Fruit fly (Drosophila melanogaster) whole organism, embryonic: Measurements from ENCODE around the gene CG32280.

Source experiments
- Atf6 ChIP-seq: fragments of 200-800 bp; sonication (Bioruptor generic); IDR thresholded peaks from 2 replicates; pipeline ENCODE4 v1.3.6; 2022; ENCODE audit warnings: missing biosample characterization, missing genetic modification characterization
- B-H1 ChIP-seq: fragments of 200-800 bp; sonication (Bioruptor generic); IDR thresholded peaks from 3 replicates; pipeline ENCODE4 v1.3.6; 2022; ENCODE audit warnings: missing biosample characterization, missing genetic modification characterization
- B-H2 ChIP-seq: fragments of 200-800 bp; sonication (Bioruptor generic); optimal IDR thresholded peaks from 2 replicates; lab custom pipeline; 2018; ENCODE audit warnings: missing biosample characterization, mild to moderate bottlenecking, missing genetic modification characterization
- CG10431 ChIP-seq: fragments of 200-800 bp; sonication (Bioruptor generic); optimal IDR thresholded peaks from 3 replicates; lab custom pipeline; 2018; ENCODE audit warnings: missing biosample characterization, mild to moderate bottlenecking, missing genetic modification characterization
- CG13424 ChIP-seq: fragments of 200-800 bp; sonication (Bioruptor generic); optimal IDR thresholded peaks from 2 replicates; lab custom pipeline; 2019; ENCODE audit warnings: missing biosample characterization, mild to moderate bottlenecking, missing genetic modification characterization, moderate library complexity
- CG1647 ChIP-seq: fragments of 200-800 bp; sonication (Bioruptor generic); optimal IDR thresholded peaks from 3 replicates; lab custom pipeline; 2016; ENCODE audit warnings: missing biosample characterization, missing genetic modification characterization
- CG17328 ChIP-seq: fragments of 200-800 bp; sonication (Bioruptor generic); IDR thresholded peaks from 2 replicates; pipeline ENCODE4 v1.3.6; 2022; ENCODE audit warnings: missing biosample characterization, missing genetic modification characterization
- CG17361 ChIP-seq: fragments of 200-800 bp; sonication (Bioruptor generic); IDR thresholded peaks from 3 replicates; pipeline ENCODE4 v1.3.6; 2022; ENCODE audit warnings: missing biosample characterization, missing genetic modification characterization
- CG17385 ChIP-seq: fragments of 200-800 bp; sonication (Bioruptor generic); optimal IDR thresholded peaks from 3 replicates; lab custom pipeline; 2018; ENCODE audit warnings: missing biosample characterization, mild to moderate bottlenecking, missing genetic modification characterization
- CG2889 ChIP-seq: fragments of 200-800 bp; sonication (Bioruptor generic); IDR thresholded peaks from 3 replicates; pipeline ENCODE4 v1.3.6; 2022; ENCODE audit warnings: missing biosample characterization, missing genetic modification characterization
- CG31388 ChIP-seq: fragments of 200-800 bp; sonication (Bioruptor generic); optimal IDR thresholded peaks from 2 replicates; lab custom pipeline; 2016; ENCODE audit warnings: missing biosample characterization, missing genetic modification characterization
- CG3281 ChIP-seq: fragments of 200-800 bp; sonication (Bioruptor generic); optimal IDR thresholded peaks from 3 replicates; lab custom pipeline; 2017; ENCODE audit warnings: missing biosample characterization, mild to moderate bottlenecking, missing genetic modification characterization
- CG34224 ChIP-seq: fragments of 200-800 bp; sonication (Bioruptor generic); IDR thresholded peaks from 3 replicates; pipeline ENCODE4 v1.3.6; 2022; ENCODE audit warnings: missing biosample characterization, missing genetic modification characterization; ENCODE audit not compliant: partially characterized antibody
- CG3838 ChIP-seq: fragments of 200-800 bp; sonication (Bioruptor generic); optimal IDR thresholded peaks from 3 replicates; lab custom pipeline; 2016; ENCODE audit warnings: missing biosample characterization, missing genetic modification characterization
- CG3847 ChIP-seq: fragments of 200-800 bp; sonication (Bioruptor generic); IDR thresholded peaks from 2 replicates; pipeline ENCODE4 v1.3.6; 2022; ENCODE audit warnings: missing biosample characterization, missing genetic modification characterization
- CG3995 ChIP-seq: fragments of 200-800 bp; sonication (Bioruptor generic); optimal IDR thresholded peaks from 3 replicates; lab custom pipeline; 2016; ENCODE audit warnings: missing biosample characterization, missing genetic modification characterization
- CG4854 ChIP-seq: fragments of 200-800 bp; sonication (Bioruptor generic); optimal IDR thresholded peaks from 2 replicates; lab custom pipeline; 2016; ENCODE audit warnings: missing biosample characterization, missing genetic modification characterization, inconsistent platforms
- CG6791 ChIP-seq: fragments of 200-800 bp; sonication (Bioruptor generic); IDR thresholded peaks from 3 replicates; pipeline ENCODE4 v1.3.6; 2022; ENCODE audit warnings: missing biosample characterization, missing genetic modification characterization; ENCODE audit not compliant: partially characterized antibody
- CG8359 ChIP-seq: fragments of 200-800 bp; sonication (Bioruptor generic); optimal IDR thresholded peaks from 2 replicates; lab custom pipeline; 2017; ENCODE audit warnings: missing biosample characterization, mild to moderate bottlenecking, missing genetic modification characterization, borderline replicate concordance
- CG8924 ChIP-seq: fragments of 200-800 bp; optimal IDR thresholded peaks from 3 replicates; lab custom pipeline; 2019; ENCODE audit warnings: missing biosample characterization, mild to moderate bottlenecking, missing genetic modification characterization, moderate library complexity
- CG9932 ChIP-seq: fragments of 200-800 bp; sonication (Bioruptor generic); IDR thresholded peaks from 2 replicates; pipeline ENCODE4 v1.3.6; 2022; ENCODE audit warnings: missing biosample characterization, missing genetic modification characterization
- Dip3 ChIP-seq: fragments of 200-800 bp; sonication (Bioruptor generic); optimal IDR thresholded peaks from 3 replicates; lab custom pipeline; 2016; ENCODE audit warnings: missing biosample characterization, missing genetic modification characterization
- Gug ChIP-seq: fragments of 200-800 bp; sonication (Bioruptor generic); IDR thresholded peaks from 4 replicates; pipeline ENCODE4 v1.3.6; 2022; ENCODE audit warnings: missing biosample characterization, missing genetic modification characterization
- HLH4C ChIP-seq: fragments of 200-800 bp; sonication (Bioruptor generic); IDR thresholded peaks from 3 replicates; pipeline ENCODE4 v1.3.6; 2022; ENCODE audit warnings: missing biosample characterization, missing genetic modification characterization; ENCODE audit not compliant: partially characterized antibody
- HmgD ChIP-seq: fragments of 200-800 bp; sonication (Bioruptor generic); optimal IDR thresholded peaks from 3 replicates; lab custom pipeline; 2016; ENCODE audit warnings: missing biosample characterization, missing genetic modification characterization
- Hmr ChIP-seq: fragments of 200-800 bp; sonication (Bioruptor generic); optimal IDR thresholded peaks from 3 replicates; lab custom pipeline; 2017; ENCODE audit warnings: mild to moderate bottlenecking, missing biosample characterization, missing genetic modification reagents, missing genetic modification characterization
- MESR4 ChIP-seq: fragments of 200-800 bp; sonication (Bioruptor generic); optimal IDR thresholded peaks from 2 replicates; lab custom pipeline; 2018; ENCODE audit warnings: missing biosample characterization, mild to moderate bottlenecking, missing genetic modification characterization, moderate library complexity
- Meics ChIP-seq: fragments of 200-800 bp; sonication (Bioruptor generic); optimal IDR thresholded peaks from 2 replicates; lab custom pipeline; 2017; ENCODE audit warnings: missing biosample characterization, mild to moderate bottlenecking, missing genetic modification characterization
- Mes4 ChIP-seq: fragments of 200-800 bp; sonication (Bioruptor generic); optimal IDR thresholded peaks from 2 replicates; lab custom pipeline; 2016; ENCODE audit warnings: missing biosample characterization, missing genetic modification characterization
- NK7.1 ChIP-seq: fragments of 200-800 bp; sonication (Bioruptor generic); optimal IDR thresholded peaks from 3 replicates; lab custom pipeline; 2016; ENCODE audit warnings: missing biosample characterization, missing genetic modification characterization
- Nf-YC ChIP-seq: fragments of 200-800 bp; optimal IDR thresholded peaks from 3 replicates; lab custom pipeline; 2019; ENCODE audit warnings: missing biosample characterization, mild to moderate bottlenecking, missing genetic modification characterization, moderate library complexity
- Scr ChIP-seq: fragments of 200-800 bp; sonication (Bioruptor generic); IDR thresholded peaks from 2 replicates; pipeline ENCODE4 v1.3.6; 2022; ENCODE audit warnings: missing biosample characterization, missing genetic modification characterization; ENCODE audit not compliant: partially characterized antibody
- br ChIP-seq: fragments of >200 bp; optimal IDR thresholded peaks from 2 replicates; lab custom pipeline; 2017
- corto ChIP-seq: fragments of 200-800 bp; sonication (Bioruptor generic); optimal IDR thresholded peaks from 2 replicates; lab custom pipeline; 2016; ENCODE audit warnings: missing biosample characterization, mild to moderate bottlenecking, missing genetic modification characterization, moderate library complexity
- dmrt99B ChIP-seq: fragments of 200-800 bp; sonication (Bioruptor generic); optimal IDR thresholded peaks from 2 replicates; lab custom pipeline; 2018; ENCODE audit warnings: missing biosample characterization, mild to moderate bottlenecking, missing genetic modification characterization, moderate library complexity
- dpn ChIP-seq, 2 experiments: fragments of 200-800 bp; sonication (Bioruptor generic); optimal IDR thresholded peaks; 3 replicates each; lab custom pipeline; 2016; ENCODE audit warnings: missing biosample characterization in 2 of 2, missing genetic modification characterization in 2 of 2
- fd96Cb ChIP-seq: fragments of 200-800 bp; sonication (Bioruptor generic); optimal IDR thresholded peaks from 2 replicates; lab custom pipeline; 2018; ENCODE audit warnings: missing biosample characterization, mild to moderate bottlenecking, missing genetic modification characterization, moderate library complexity
- gsb ChIP-seq: fragments of 200-800 bp; sonication (Bioruptor generic); IDR thresholded peaks from 2 replicates; pipeline ENCODE4 v1.3.6; 2022; ENCODE audit warnings: missing biosample characterization, missing genetic modification characterization
- h ChIP-seq: fragments of >200 bp; optimal IDR thresholded peaks from 2 replicates; lab custom pipeline; 2017
- lab ChIP-seq: fragments of 200-800 bp; sonication (Bioruptor generic); optimal IDR thresholded peaks from 3 replicates; lab custom pipeline; 2017; ENCODE audit warnings: missing biosample characterization, missing genetic modification characterization, mild to moderate bottlenecking, moderate library complexity, missing genetic modification reagents
- maf-S ChIP-seq: fragments of 200-800 bp; sonication (Bioruptor generic); optimal IDR thresholded peaks from 2 replicates; lab custom pipeline; 2016; ENCODE audit warnings: missing biosample characterization, missing genetic modification characterization
- pan ChIP-seq, 4 experiments: fragments of >200 bp in 3 of 4; fragments of 200-800 bp in 1 of 4; sonication (Bioruptor generic) in 1 of 4; optimal IDR thresholded peaks in 3 of 4; IDR thresholded peaks in 1 of 4; 2 replicates each; pipeline versions ENCODE4 v1.3.6 to Lab custom; 2017 to 2022; ENCODE audit warnings: missing biosample characterization in 2 of 4, missing genetic modification characterization in 2 of 4, mixed read lengths in 1 of 4
- peb ChIP-seq: fragments of 200-800 bp; sonication (Bioruptor generic); IDR thresholded peaks from 2 replicates; pipeline ENCODE4 v1.3.6; 2022; ENCODE audit warnings: missing biosample characterization, missing genetic modification characterization
- phol ChIP-seq: fragments of 200-800 bp; sonication (Bioruptor generic); optimal IDR thresholded peaks from 3 replicates; lab custom pipeline; 2018; ENCODE audit warnings: missing biosample characterization, mild to moderate bottlenecking, missing genetic modification characterization, moderate library complexity
- psq ChIP-seq: fragments of 200-800 bp; sonication (Bioruptor generic); optimal IDR thresholded peaks from 2 replicates; lab custom pipeline; 2017; ENCODE audit warnings: missing biosample characterization, missing genetic modification characterization
- scrt ChIP-seq: fragments of 200-800 bp; sonication (Bioruptor generic); optimal IDR thresholded peaks from 2 replicates; lab custom pipeline; 2018; ENCODE audit warnings: missing biosample characterization, mild to moderate bottlenecking, missing genetic modification characterization, moderate library complexity
- sens-2 ChIP-seq: fragments of 200-800 bp; sonication (Bioruptor generic); IDR thresholded peaks from 2 replicates; pipeline ENCODE4 v1.3.6; 2022; ENCODE audit warnings: missing biosample characterization, missing genetic modification characterization
- sob ChIP-seq: fragments of 200-800 bp; sonication (Bioruptor generic); IDR thresholded peaks from 2 replicates; pipeline ENCODE4 v1.3.6; 2022; ENCODE audit warnings: missing biosample characterization, missing genetic modification characterization
- stwl ChIP-seq: fragments of 200-800 bp; sonication (Bioruptor generic); optimal IDR thresholded peaks from 3 replicates; lab custom pipeline; 2018; ENCODE audit warnings: missing biosample characterization, mild to moderate bottlenecking, missing genetic modification characterization, moderate library complexity
- wek ChIP-seq: fragments of 200-800 bp; sonication (Bioruptor generic); optimal IDR thresholded peaks from 3 replicates; lab custom pipeline; 2018; ENCODE audit warnings: missing biosample characterization, mild to moderate bottlenecking, missing genetic modification characterization, moderate library complexity
- zf30C ChIP-seq: fragments of 200-800 bp; sonication (Bioruptor generic); optimal IDR thresholded peaks from 3 replicates; lab custom pipeline; 2018; ENCODE audit warnings: missing biosample characterization, mild to moderate bottlenecking, missing genetic modification characterization

The CG32280 gene

DNA sequence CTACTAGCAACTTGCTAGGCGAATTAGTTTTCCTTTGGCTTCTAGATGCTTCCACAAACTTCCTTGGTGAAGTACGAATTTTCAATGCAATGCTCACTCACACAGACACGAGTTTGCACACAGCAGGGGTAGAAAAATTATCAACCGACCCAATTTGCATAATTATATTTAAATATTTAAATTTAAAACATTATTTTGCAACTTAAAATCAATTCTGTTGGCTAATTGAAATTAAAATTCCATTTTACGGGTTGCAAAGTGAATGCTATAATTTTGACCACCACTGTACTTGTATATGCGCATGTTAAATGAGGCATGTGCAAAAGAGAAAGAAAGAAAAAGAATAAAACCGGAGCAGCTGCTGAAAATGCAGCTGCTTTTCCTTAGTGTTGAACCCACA, 29.1 kb downstream of the CG32280 start (continued):
- TF ChIP-seq pan (optimal IDR thresholded peaks at IDR 0.05; lab: Kevin White, UChicago) (no peak), pan (GFP tag; optimal IDR thresholded peaks at IDR 0.05 in 1 of 2, IDR thresholded peaks at IDR 0.05 in 1 of 2) (peak in 1 of 2 experiments; percentile 97), CG1647 (peak; percentile 72), Nf-YC (peak; percentile 80), sens-2 (GFP tag; lab: Robert Waterston, UW) (peak; percentile 92), h (lab: Kevin White, UChicago) (no peak), HmgD (GFP tag; lab: Kevin White, UChicago) (no peak), wek (GFP tag; lab: Kevin White, UChicago) (peak; percentile 45), CG4854 (peak; percentile 67), CG31388 (GFP tag; lab: Kevin White, UChicago) (peak; percentile 64), Scr (GFP tag; lab: Robert Waterston, UW) (no peak), CG17385 (GFP tag; lab: Kevin White, UChicago) (peak; percentile 92), CG8924 (peak; percentile 95), CG17361 (GFP tag; lab: Robert Waterston, UW) (peak; percentile 95), maf-S (no peak), corto (GFP tag; lab: Kevin White, UChicago) (peak; percentile 93), gsb (GFP tag; lab: Robert Waterston, UW) (peak; percentile 93), CG3838 (GFP tag; lab: Kevin White, UChicago) (peak; percentile 56), CG10431 (GFP tag; lab: Kevin White, UChicago) (peak; percentile 71), peb (GFP tag; lab: Robert Waterston, UW) (peak; percentile 90), scrt (GFP tag; lab: Kevin White, UChicago) (peak; percentile 87), CG17328 (GFP tag; lab: Robert Waterston, UW) (peak; percentile 96), CG3847 (GFP tag; lab: Robert Waterston, UW) (peak; percentile 88), lab (GFP tag; lab: Kevin White, UChicago) (peak; percentile 97), dmrt99B (tag; lab: Kevin White, UChicago) (peak; percentile 96), HLH4C (GFP tag; lab: Robert Waterston, UW) (no peak), Meics (peak; percentile 94), B-H2 (GFP tag; lab: Kevin White, UChicago) (peak; percentile 58), Gug (peak; percentile 88), CG3995 (GFP tag; lab: Kevin White, UChicago) (peak; percentile 36), fd96Cb (peak; percentile 96), NK7.1 (peak; percentile 46), Atf6 (GFP tag; lab: Robert Waterston, UW) (peak; percentile 93), Dip3 (GFP tag; lab: Kevin White, UChicago) (peak; percentile 61), stwl (tag; lab: Kevin White, UChicago) (peak; percentile 50), CG9932 (GFP tag; lab: Robert Waterston, UW) (peak; percentile 81), MESR4 (GFP tag; lab: Kevin White, UChicago) (peak; percentile 40), zf30C (GFP tag; lab: Kevin White, UChicago) (no peak), CG2889 (GFP tag; lab: Robert Waterston, UW) (peak; percentile 81), CG34224 (GFP tag; lab: Robert Waterston, UW) (no peak), CG3281 (peak; percentile 93), Hmr (GFP tag; lab: Kevin White, UChicago) (peak; percentile 94), CG6791 (GFP tag; lab: Robert Waterston, UW) (no peak), br (lab: Kevin White, UChicago) (no peak), CG13424 (tag; lab: Kevin White, UChicago) (peak; percentile 93), CG8359 (GFP tag; lab: Kevin White, UChicago) (peak; percentile 73), psq (GFP tag; lab: Kevin White, UChicago) (peak; percentile 75), sob (GFP tag; lab: Robert Waterston, UW) (peak; percentile 95), Mes4 (GFP tag; lab: Kevin White, UChicago) (peak; percentile 8), dpn (GFP tag; optimal IDR thresholded peaks at IDR 0.05; lab: Kevin White, UChicago) (peak; percentile 40 to 92), phol (tag; lab: Kevin White, UChicago) (peak; percentile 92), B-H1 (GFP tag; lab: Robert Waterston, UW) (peak; percentile 93)
